Fruit fly (Drosophila melanogaster): Measurements from ENCODE around the gene Pcp.

Pcp gene

dm6 chr2L:7039342-7039684 is 17.8 kb downstream of the Pcp start:
- peak; percentile 36; the same call in 1 of the 2 replicates for TF ChIP-seq wdn (GFP tag; IDR thresholded peaks at IDR 0.05)
- peak; percentile 5 for TF ChIP-seq p53 (GFP tag; optimal IDR thresholded peaks at IDR 0.05)
- TF ChIP-seq CG11093 (GFP tag; IDR thresholded peaks at IDR 0.05): no peak
- TF ChIP-seq cg (GFP tag; optimal IDR thresholded peaks at IDR 0.05): no peak
- TF ChIP-seq ssp (GFP tag; IDR thresholded peaks at IDR 0.05): peak; percentile 41; the same call in 1 of the 2 replicates
- peak; percentile 48 for TF ChIP-seq caup (GFP tag; optimal IDR thresholded peaks at IDR 0.05; ENCODE audit: severe bottlenecking)
- peak; percentile 27 for TF ChIP-seq her (GFP tag; optimal IDR thresholded peaks at IDR 0.05)
- peak; percentile 46 for TF ChIP-seq Asciz (GFP tag; optimal IDR thresholded peaks at IDR 0.05)
- TF ChIP-seq CG7271 (tag; optimal IDR thresholded peaks at IDR 0.05): no peak
- TF ChIP-seq Xbp1 (GFP tag; optimal IDR thresholded peaks at IDR 0.05): peak; percentile 80
- no peak for TF ChIP-seq oc (tag; optimal IDR thresholded peaks at IDR 0.05)
- TF ChIP-seq CG8388 (GFP tag; optimal IDR thresholded peaks at IDR 0.05): peak; percentile 61
- TF ChIP-seq lov (optimal IDR thresholded peaks at IDR 0.05): no peak
- no peak for TF ChIP-seq lov (GFP tag; IDR thresholded peaks at IDR 0.05)
- TF ChIP-seq gcm (GFP tag; optimal IDR thresholded peaks at IDR 0.05): peak; percentile 12
- peak; percentile 11 for TF ChIP-seq CG15696 (tag; optimal IDR thresholded peaks at IDR 0.05)
- no peak for TF ChIP-seq Dfd (GFP tag; optimal IDR thresholded peaks at IDR 0.05)
- TF ChIP-seq CG2202 (tag; optimal IDR thresholded peaks at IDR 0.05): peak; percentile 21
- peak; percentile 75 for TF ChIP-seq Ptx1 (GFP tag; IDR thresholded peaks at IDR 0.05)
- peak; percentile 70 for TF ChIP-seq CG2120 (GFP tag; optimal IDR thresholded peaks at IDR 0.05)
- TF ChIP-seq sr (GFP tag; IDR thresholded peaks at IDR 0.05): no peak
- no peak for TF ChIP-seq CG15073 (GFP tag; optimal IDR thresholded peaks at IDR 0.05)
- TF ChIP-seq fu2 (GFP tag; optimal IDR thresholded peaks at IDR 0.05): no peak
- no peak for TF ChIP-seq hb (GFP tag; IDR thresholded peaks at IDR 0.05; ENCODE audit: partially characterized antibody)
- TF ChIP-seq CG30020 (tag; optimal IDR thresholded peaks at IDR 0.05): no peak
- TF ChIP-seq sens (GFP tag): peak; percentile 89
- TF ChIP-seq Awh (GFP tag; IDR thresholded peaks at IDR 0.05): 0 out of 2 replicates have a peak, but pooled peaks have one; percentile 31
- no peak for TF ChIP-seq CG5953 (GFP tag; IDR thresholded peaks at IDR 0.05)
- TF ChIP-seq tgo (GFP tag; IDR thresholded peaks at IDR 0.05): peak; percentile 71
- TF ChIP-seq CG11398 (GFP tag; optimal IDR thresholded peaks at IDR 0.05): peak; percentile 31
- TF ChIP-seq Optix (GFP tag; IDR thresholded peaks at IDR 0.05): 0 out of 3 replicates have a peak, but pooled peaks have one; percentile 15
- peak; percentile 56 to 64 for TF ChIP-seq chif (GFP tag; optimal IDR thresholded peaks at IDR 0.05)
- TF ChIP-seq kay (GFP tag; optimal IDR thresholded peaks at IDR 0.05): no peak
- TF ChIP-seq NC2β (GFP tag; optimal IDR thresholded peaks at IDR 0.05): peak; percentile 38
- TF ChIP-seq GATAe (GFP tag; conservative IDR thresholded peaks at IDR 0.05): no peak
- TF ChIP-seq CG1602 (GFP tag; optimal IDR thresholded peaks at IDR 0.05): peak; percentile 50
- no peak; the same call in none of the 2 replicates for TF ChIP-seq CG1024 (GFP tag; IDR thresholded peaks at IDR 0.05)
- TF ChIP-seq CG10209 (GFP tag; optimal IDR thresholded peaks at IDR 0.05): peak; percentile 48
- peak; percentile 27 for TF ChIP-seq ATbp (GFP tag; optimal IDR thresholded peaks at IDR 0.05)
- no peak for TF ChIP-seq gro (GFP tag; optimal IDR thresholded peaks at IDR 0.05)
- TF ChIP-seq Dek (tag; optimal IDR thresholded peaks at IDR 0.05): peak; percentile 57
- peak; percentile 43 for TF ChIP-seq wek (GFP tag; optimal IDR thresholded peaks at IDR 0.05)
- TF ChIP-seq Hr51 (GFP tag; optimal IDR thresholded peaks at IDR 0.05): peak in 1 of 2 experiments; percentile 70
- TF ChIP-seq CG4328 (GFP tag; optimal IDR thresholded peaks at IDR 0.05): no peak
- TF ChIP-seq en (GFP tag; optimal IDR thresholded peaks at IDR 0.05): peak; percentile 56
- no peak for TF ChIP-seq ato (GFP tag; IDR thresholded peaks at IDR 0.05; ENCODE audit: partially characterized antibody)
- TF ChIP-seq da (GFP tag; optimal IDR thresholded peaks at IDR 0.05): no peak
- TF ChIP-seq Sox100B (GFP tag; optimal IDR thresholded peaks at IDR 0.05): peak; percentile 43
- peak; percentile 6 for TF ChIP-seq disco-r (GFP tag; optimal IDR thresholded peaks at IDR 0.05)
- peak; percentile 7 for TF ChIP-seq CG10654 (GFP tag; optimal IDR thresholded peaks at IDR 0.05)
- no peak for TF ChIP-seq Sox102F (GFP tag; optimal IDR thresholded peaks at IDR 0.05)
